Worm (Caenorhabditis elegans) whole organism, L1 larva: Measurements from ENCODE around the gene F54F2.7.

Experiments
- C04F5.9 ChIP-seq: sonication (generic microtip); optimal IDR thresholded peaks from 2 replicates; lab custom pipeline; 2016; ENCODE audit warnings: missing genetic modification characterization, missing compliant biosample characterization
- C16A3.4 ChIP-seq: fragments of 150-350 bp; optimal IDR thresholded peaks from 2 replicates; lab custom pipeline; 2014; ENCODE audit warnings: missing biosample characterization, missing genetic modification characterization
- C34B4.2 ChIP-seq: sonication (generic microtip); optimal IDR thresholded peaks from 2 replicates; lab custom pipeline; 2017; ENCODE audit warnings: mild to moderate bottlenecking, missing genetic modification characterization, missing compliant biosample characterization
- aly-2 ChIP-seq: fragments of 150-350 bp; optimal IDR thresholded peaks from 2 replicates; lab custom pipeline; 2014; ENCODE audit warnings: missing biosample characterization, missing genetic modification characterization
- ama-1 ChIP-seq: fragments of 150-350 bp; optimal IDR thresholded peaks from 2 replicates; lab custom pipeline; 2014
- blmp-1 ChIP-seq: fragments of 150-350 bp; optimal IDR thresholded peaks from 2 replicates; lab custom pipeline; 2014; ENCODE audit warnings: missing biosample characterization, missing genetic modification characterization
- ceh-8 ChIP-seq: fragments of 200-800 bp; sonication (Bioruptor generic); optimal IDR thresholded peaks from 2 replicates; lab custom pipeline; 2018; ENCODE audit warnings: mild to moderate bottlenecking, missing genetic modification characterization, moderate library complexity, missing compliant biosample characterization
- ceh-90 ChIP-seq: sonication (generic microtip); optimal IDR thresholded peaks from 2 replicates; lab custom pipeline; 2016; ENCODE audit warnings: missing genetic modification characterization, missing compliant biosample characterization
- ces-1 ChIP-seq: fragments of 150-350 bp; optimal IDR thresholded peaks from 2 replicates; lab custom pipeline; 2014; ENCODE audit warnings: missing biosample characterization, missing genetic modification reagents, missing genetic modification characterization
- dsc-1 ChIP-seq: sonication (generic microtip); optimal IDR thresholded peaks from 2 replicates; lab custom pipeline; 2016; ENCODE audit warnings: mild to moderate bottlenecking, missing genetic modification characterization, missing compliant biosample characterization
- efl-1 ChIP-seq, 4 experiments: fragments of 150-350 bp; optimal IDR thresholded peaks in 3 of 4; peaks in 1 of 4; 1 replicate in 1 of 4; 2 replicates in 3 of 4; lab custom pipeline; 2014; ENCODE audit warnings: missing biosample characterization in 2 of 4, missing genetic modification characterization in 2 of 4, missing genetic modification reagents in 2 of 4
- efl-3 ChIP-seq: fragments of 200-800 bp; sonication (Bioruptor generic); optimal IDR thresholded peaks from 2 replicates; lab custom pipeline; 2018; ENCODE audit warnings: mild to moderate bottlenecking, missing genetic modification characterization, missing compliant biosample characterization
- egl-13 ChIP-seq: sonication (generic microtip); optimal IDR thresholded peaks from 2 replicates; lab custom pipeline; 2016; ENCODE audit warnings: missing genotype, missing genetic modification reagents, missing genetic modification characterization, missing compliant biosample characterization
- fkh-10 ChIP-seq: sonication (generic microtip); optimal IDR thresholded peaks from 2 replicates; lab custom pipeline; 2017; ENCODE audit warnings: missing biosample characterization, missing genetic modification reagents, missing genetic modification characterization
- fkh-4 ChIP-seq: sonication (generic microtip); optimal IDR thresholded peaks from 2 replicates; lab custom pipeline; 2016; ENCODE audit warnings: missing compliant biosample characterization, missing genetic modification characterization, borderline replicate concordance
- fkh-8 ChIP-seq: sonication (generic microtip); optimal IDR thresholded peaks from 2 replicates; lab custom pipeline; 2016; ENCODE audit warnings: mild to moderate bottlenecking, missing genetic modification characterization, missing compliant biosample characterization
- grh-1 ChIP-seq: fragments of 200-800 bp; sonication (Bioruptor generic); IDR thresholded peaks from 2 replicates; pipeline ENCODE4 v1.3.6; 2022; ENCODE audit warnings: missing genetic modification reagents, missing genetic modification characterization, missing compliant biosample characterization
- hlh-17 ChIP-seq: fragments of 200-800 bp; sonication (Bioruptor generic); optimal IDR thresholded peaks from 2 replicates; lab custom pipeline; 2018; ENCODE audit warnings: missing genetic modification characterization, mild to moderate bottlenecking, missing compliant biosample characterization, moderate library complexity, borderline replicate concordance
- hpl-2 ChIP-seq: fragments of 150-350 bp; optimal IDR thresholded peaks from 2 replicates; lab custom pipeline; 2014; ENCODE audit warnings: missing biosample characterization, missing genetic modification reagents, missing genetic modification characterization
- isw-1 ChIP-seq: fragments of 200-800 bp; sonication (Bioruptor generic); IDR thresholded peaks from 2 replicates; pipeline ENCODE4 v1.3.6; 2022; ENCODE audit warnings: missing genetic modification characterization, missing compliant biosample characterization
- lin-14 ChIP-seq: fragments of 200-800 bp; sonication (Bioruptor generic); optimal IDR thresholded peaks from 2 replicates; lab custom pipeline; 2018; ENCODE audit warnings: mild to moderate bottlenecking, missing genetic modification characterization, moderate library complexity, missing compliant biosample characterization
- lin-35 ChIP-seq, 2 experiments: fragments of 150-350 bp; optimal IDR thresholded peaks; 2 replicates each; lab custom pipeline; 2014; ENCODE audit warnings: missing biosample characterization in 2 of 2, missing genetic modification characterization in 2 of 2, missing genetic modification reagents in 2 of 2
- lir-3 ChIP-seq: sonication (generic microtip); optimal IDR thresholded peaks from 2 replicates; lab custom pipeline; 2016; ENCODE audit warnings: mild to moderate bottlenecking, missing genetic modification characterization, moderate library complexity, missing compliant biosample characterization; ENCODE audit not compliant: poor library complexity
- lsy-2 ChIP-seq, 2 experiments: fragments of 150-350 bp; optimal IDR thresholded peaks; 2 replicates each; lab custom pipeline; 2014; ENCODE audit warnings: missing biosample characterization in 2 of 2, missing genetic modification characterization in 2 of 2
- mab-9 ChIP-seq: fragments of 200-800 bp; sonication (Bioruptor generic); IDR thresholded peaks from 2 replicates; pipeline ENCODE4 v1.3.6; 2022; ENCODE audit warnings: missing genetic modification reagents, missing genetic modification characterization, missing compliant biosample characterization
- mdl-1 ChIP-seq, 2 experiments: fragments of 150-350 bp; optimal IDR thresholded peaks; 2 replicates each; lab custom pipeline; 2014 to 2017; ENCODE audit warnings: missing biosample characterization in 2 of 2, missing genetic modification characterization in 2 of 2, inconsistent platforms in 1 of 2
- mef-2 ChIP-seq: fragments of 150-350 bp; optimal IDR thresholded peaks from 2 replicates; lab custom pipeline; 2014; ENCODE audit warnings: missing biosample characterization, missing genetic modification characterization
- mep-1 ChIP-seq: fragments of 150-350 bp; optimal IDR thresholded peaks from 2 replicates; lab custom pipeline; 2014; ENCODE audit warnings: missing biosample characterization, missing genetic modification characterization
- nhr-20 ChIP-seq: sonication (generic microtip); optimal IDR thresholded peaks from 2 replicates; lab custom pipeline; 2016; ENCODE audit warnings: mild to moderate bottlenecking, missing genetic modification characterization, missing compliant biosample characterization
- nhr-237 ChIP-seq: fragments of 150-350 bp; optimal IDR thresholded peaks from 2 replicates; lab custom pipeline; 2014; ENCODE audit warnings: missing biosample characterization, missing genetic modification characterization
- nhr-71 ChIP-seq: sonication (generic microtip); optimal IDR thresholded peaks from 2 replicates; lab custom pipeline; 2016; ENCODE audit warnings: mild to moderate bottlenecking, missing genetic modification characterization, moderate library complexity, missing compliant biosample characterization
- nhr-76 ChIP-seq: sonication (generic microtip); optimal IDR thresholded peaks from 2 replicates; lab custom pipeline; 2017; ENCODE audit warnings: missing biosample characterization, missing genetic modification characterization
- nhr-85 ChIP-seq: sonication (generic microtip); peaks from one replicate; lab custom pipeline; 2016; ENCODE audit warnings: missing genetic modification characterization, inconsistent platforms, missing compliant biosample characterization
- nhr-90 ChIP-seq: sonication (generic microtip); optimal IDR thresholded peaks from 2 replicates; lab custom pipeline; 2016; ENCODE audit warnings: mild to moderate bottlenecking, missing genetic modification characterization, missing compliant biosample characterization; ENCODE audit not compliant: poor library complexity
- pag-3 ChIP-seq: sonication (generic microtip); optimal IDR thresholded peaks from 2 replicates; lab custom pipeline; 2017; ENCODE audit warnings: missing genetic modification characterization, mild to moderate bottlenecking, missing compliant biosample characterization, antibody characterized with exemption, borderline replicate concordance; ENCODE audit not compliant: insufficient read depth
- pax-3 ChIP-seq: fragments of 200-800 bp; sonication (Bioruptor generic); optimal IDR thresholded peaks from 2 replicates; lab custom pipeline; 2018; ENCODE audit warnings: mild to moderate bottlenecking, missing genetic modification characterization, moderate library complexity, missing compliant biosample characterization
- skn-1 ChIP-seq: fragments of 150-350 bp; optimal IDR thresholded peaks from 2 replicates; lab custom pipeline; 2014; ENCODE audit warnings: missing biosample characterization, missing genetic modification characterization
- snpc-4 ChIP-seq: fragments of 150-350 bp; optimal IDR thresholded peaks from 2 replicates; lab custom pipeline; 2014; ENCODE audit warnings: missing biosample characterization, missing genetic modification characterization
- sox-4 ChIP-seq: sonication (generic microtip); optimal IDR thresholded peaks from 2 replicates; lab custom pipeline; 2016; ENCODE audit warnings: missing genetic modification characterization, missing compliant biosample characterization
- sptf-1 ChIP-seq: fragments of 150-350 bp; optimal IDR thresholded peaks from 2 replicates; lab custom pipeline; 2014; ENCODE audit warnings: missing biosample characterization, missing genetic modification characterization
- sup-37 ChIP-seq: fragments of 200-800 bp; sonication (Bioruptor generic); optimal IDR thresholded peaks from 2 replicates; lab custom pipeline; 2018; ENCODE audit warnings: mild to moderate bottlenecking, missing genetic modification characterization, missing compliant biosample characterization
- swsn-7 ChIP-seq: sonication (generic microtip); optimal IDR thresholded peaks from 2 replicates; lab custom pipeline; 2016; ENCODE audit warnings: missing genetic modification characterization, missing compliant biosample characterization
- unc-62 ChIP-seq: fragments of 150-350 bp; optimal IDR thresholded peaks from 2 replicates; lab custom pipeline; 2014; ENCODE audit warnings: missing biosample characterization, missing genetic modification reagents, missing genetic modification characterization
- unc-98 ChIP-seq: fragments of 200-800 bp; sonication (Bioruptor generic); IDR thresholded peaks from 2 replicates; pipeline ENCODE4 v1.3.6; 2022; ENCODE audit warnings: missing genetic modification characterization, missing compliant biosample characterization
- zag-1 ChIP-seq: fragments of 150-350 bp; optimal IDR thresholded peaks from 2 replicates; lab custom pipeline; 2014; ENCODE audit warnings: missing biosample characterization, missing genetic modification characterization
- zip-4 ChIP-seq: fragments of 200-800 bp; sonication (Bioruptor generic); optimal IDR thresholded peaks from 2 replicates; lab custom pipeline; 2018; ENCODE audit warnings: mild to moderate bottlenecking, missing genetic modification characterization, moderate library complexity, missing compliant biosample characterization
- ztf-11 ChIP-seq, 2 experiments: sonication (generic microtip); optimal IDR thresholded peaks; 2 replicates each; lab custom pipeline; 2016 to 2017; ENCODE audit warnings: missing genetic modification characterization in 2 of 2, missing biosample characterization in 1 of 2, missing compliant biosample characterization in 1 of 2

Gene F54F2.7

DNA sequence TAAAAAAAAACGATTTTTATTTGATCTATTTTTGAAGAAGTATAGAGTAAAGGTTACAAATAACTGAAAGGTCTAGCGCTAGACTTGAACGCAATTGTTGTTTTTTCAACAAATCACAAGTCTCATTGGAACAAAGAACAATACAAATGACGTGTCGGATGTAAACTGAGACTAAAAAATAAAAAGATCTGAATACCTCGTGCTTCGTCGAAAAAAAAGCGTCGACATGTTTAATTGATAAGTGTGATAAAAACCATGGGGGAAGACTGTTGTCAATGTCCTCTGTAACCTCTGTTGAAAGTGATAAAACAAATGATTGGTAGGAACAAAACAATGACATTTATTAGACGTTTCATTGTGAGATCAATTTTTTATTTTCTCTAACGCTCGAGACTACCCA, 24.4 kb downstream of the F54F2.7 start (continued):
- TF ChIP-seq lir-3 (tag; lab: Kevin White, UChicago), result no peak
- TF ChIP-seq pag-3 (tag; lab: Kevin White, UChicago), result no peak
- TF ChIP-seq snpc-4 (tag; lab: Kevin White, UChicago), result no peak
- TF ChIP-seq nhr-90 (tag; lab: Kevin White, UChicago), result peak; percentile 2
- no peak for TF ChIP-seq fkh-8 (tag; lab: Kevin White, UChicago)
- peak in 1 of 2 experiments; percentile 14 for TF ChIP-seq mdl-1 (tag; optimal IDR thresholded peaks at IDR 0.05; lab: Kevin White, UChicago)
- TF ChIP-seq sup-37 (GFP tag; lab: Kevin White, UChicago), result no peak
- TF ChIP-seq zag-1 (tag; lab: Kevin White, UChicago), result no peak
- no peak for TF ChIP-seq ztf-11 (tag; optimal IDR thresholded peaks at IDR 0.05; lab: Kevin White, UChicago)
- TF ChIP-seq blmp-1, result peak; percentile 10
- no peak for TF ChIP-seq unc-98
- no peak for TF ChIP-seq fkh-4 (tag; lab: Kevin White, UChicago)
- TF ChIP-seq zip-4, result no peak
- TF ChIP-seq nhr-85 (tag; lab: Kevin White, UChicago), result peak; percentile 56

DNA sequence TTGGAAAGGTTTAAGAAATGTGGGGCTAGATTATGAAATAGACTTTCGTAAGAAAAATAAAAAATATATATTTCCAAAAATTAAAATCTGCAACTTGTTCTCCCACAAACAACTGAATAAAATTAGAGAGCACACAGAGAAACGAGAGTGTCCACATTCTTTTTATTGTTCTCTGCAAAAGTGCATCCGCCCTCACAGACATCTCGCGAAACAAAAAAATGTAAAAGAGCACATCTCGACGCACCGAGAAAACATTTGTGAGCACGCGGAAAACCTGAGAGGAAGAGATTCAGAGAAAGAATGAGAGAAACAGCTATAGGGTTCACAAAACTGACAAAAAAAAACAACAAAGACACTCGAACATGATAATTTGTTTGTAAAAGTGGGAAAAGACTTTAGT, 25.1 kb downstream of the F54F2.7 start:
- TF ChIP-seq lin-14 (GFP tag; lab: Kevin White, UChicago) (peak; percentile 86), dsc-1 (tag; lab: Kevin White, UChicago) (peak; percentile 14), ceh-90 (tag; lab: Kevin White, UChicago) (no peak), efl-1 (optimal IDR thresholded peaks at IDR 0.05; lab: Kevin White, UChicago) (no peak), efl-1 (GFP tag; optimal IDR thresholded peaks at IDR 0.05 in 1 of 2; lab: Kevin White, UChicago) (peak; percentile 2 to 3), mef-2 (tag; lab: Kevin White, UChicago) (peak; percentile 31), C04F5.9 (tag; lab: Kevin White, UChicago) (no peak), nhr-71 (tag; lab: Kevin White, UChicago) (peak; percentile 39), zip-4 (no peak), skn-1 (tag; lab: Kevin White, UChicago) (peak; percentile 16), mep-1 (peak; percentile 3), ztf-11 (tag; optimal IDR thresholded peaks at IDR 0.05; lab: Kevin White, UChicago) (no peak), fkh-10 (GFP tag; lab: Kevin White, UChicago) (peak; percentile 67), unc-62 (GFP tag; lab: Kevin White, UChicago) (no peak), ces-1 (no peak), nhr-76 (tag; lab: Kevin White, UChicago) (no peak), swsn-7 (tag; lab: Kevin White, UChicago) (no peak), sox-4 (no peak), lsy-2 (tag; optimal IDR thresholded peaks at IDR 0.05; lab: Kevin White, UChicago) (peak; percentile 12 to 31), ama-1 (lab: Kevin White, UChicago) (no peak), fkh-8 (tag; lab: Kevin White, UChicago) (peak; percentile 24), sup-37 (GFP tag; lab: Kevin White, UChicago) (no peak), pag-3 (tag; lab: Kevin White, UChicago) (no peak), sptf-1 (no peak), nhr-20 (tag; lab: Kevin White, UChicago) (no peak)

DNA sequence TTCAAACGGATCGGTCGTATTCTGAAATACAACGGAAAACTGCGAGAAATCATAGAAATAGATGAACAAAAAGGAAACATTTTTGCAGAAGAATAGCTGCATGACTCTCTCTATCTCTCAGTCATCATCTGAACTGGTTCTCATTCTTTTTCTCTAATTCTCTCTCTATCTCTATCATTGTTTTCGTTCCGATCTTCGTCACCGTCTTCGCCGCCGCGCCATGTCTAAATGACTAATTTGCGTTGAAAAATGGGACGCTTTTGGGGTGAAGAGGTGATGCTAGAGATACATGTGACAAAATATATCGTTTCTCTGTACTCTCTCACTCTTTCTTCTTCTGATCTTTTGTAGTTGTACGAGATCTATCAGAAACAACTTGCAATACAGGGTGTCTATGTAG, 26.7 kb downstream of the F54F2.7 start:
- TF ChIP-seq aly-2 (tag; lab: Kevin White, UChicago) (no peak), swsn-7 (tag; lab: Kevin White, UChicago) (no peak), hpl-2 (no peak), C34B4.2 (tag; lab: Kevin White, UChicago) (no peak), nhr-85 (tag; lab: Kevin White, UChicago) (peak; percentile 97), isw-1 (GFP tag; lab: Robert Waterston, UW) (no peak), lin-35 (GFP tag; optimal IDR thresholded peaks at IDR 0.05; lab: Kevin White, UChicago) (peak; percentile 37 to 61), efl-3 (no peak), nhr-20 (tag; lab: Kevin White, UChicago) (peak; percentile 87), ceh-8 (GFP tag; lab: Kevin White, UChicago) (no peak), mef-2 (tag; lab: Kevin White, UChicago) (no peak), nhr-237 (tag; lab: Kevin White, UChicago) (no peak), egl-13 (no peak), zag-1 (tag; lab: Kevin White, UChicago) (no peak), efl-1 (optimal IDR thresholded peaks at IDR 0.05; lab: Kevin White, UChicago) (peak; percentile 5 to 33), efl-1 (GFP tag; optimal IDR thresholded peaks at IDR 0.05 in 1 of 2; lab: Kevin White, UChicago) (peak; percentile 20 to 86), ces-1 (no peak), C16A3.4 (tag; lab: Kevin White, UChicago) (peak; percentile 18), dsc-1 (tag; lab: Kevin White, UChicago) (no peak), unc-62 (GFP tag; lab: Kevin White, UChicago) (no peak), mab-9 (no peak), hlh-17 (no peak), fkh-10 (GFP tag; lab: Kevin White, UChicago) (no peak), pax-3 (no peak), lir-3 (tag; lab: Kevin White, UChicago) (peak; percentile 27), grh-1 (GFP tag; lab: Robert Waterston, UW) (peak; percentile 87)
